Worm (Caenorhabditis elegans): ENCODE results near the gene zyg-12.

The zyg-12 gene

DNA sequence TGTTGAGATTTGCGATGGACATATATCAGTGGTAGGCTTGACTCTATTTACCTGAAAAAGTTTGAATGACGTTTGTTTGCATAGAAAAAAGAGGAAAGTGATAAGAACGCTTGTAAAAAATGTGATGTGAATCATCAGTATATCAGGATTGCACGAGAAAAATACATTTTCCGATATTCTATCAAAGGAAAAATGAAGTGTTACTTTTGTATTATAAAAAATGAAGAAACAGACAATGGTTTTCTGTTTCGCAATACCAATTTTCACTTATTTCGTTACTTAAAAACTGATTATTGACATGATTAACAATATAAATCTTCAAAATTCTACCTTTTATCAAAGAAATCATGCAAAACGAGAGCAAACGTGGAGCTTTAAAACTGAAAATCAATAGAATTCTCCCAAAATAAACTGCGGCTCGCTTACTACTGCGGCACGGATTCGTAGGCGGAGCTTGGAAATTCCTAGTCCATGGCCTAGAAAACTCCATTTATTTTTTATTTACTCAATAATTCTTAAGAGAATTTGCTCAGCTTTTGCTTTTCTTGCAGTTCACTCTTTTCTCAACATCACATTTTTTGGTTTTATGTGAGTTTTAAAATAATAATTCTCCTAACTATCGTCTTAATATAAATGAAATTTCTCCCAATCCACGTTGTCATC lies 44.0 kb downstream of the zyg-12 start, which contains the start of the genes eif-1 and vps-24 (continued):
- TF ChIP-seq tbx-2 (tag; optimal IDR thresholded peaks at IDR 0.05) (peak; percentile 47), pqm-1 (tag; optimal IDR thresholded peaks at IDR 0.05) (no peak), lin-35 (GFP tag; optimal IDR thresholded peaks at IDR 0.05) (peak; percentile 62 to 65), ztf-11 (tag; optimal IDR thresholded peaks at IDR 0.05) (no peak), skn-1 (tag; optimal IDR thresholded peaks at IDR 0.05) (peak; percentile 2), rnt-1 (tag; optimal IDR thresholded peaks at IDR 0.05) (peak; percentile 65), fos-1 (tag; optimal IDR thresholded peaks at IDR 0.05) (no peak), lin-14 (GFP tag; optimal IDR thresholded peaks at IDR 0.05) (peak; percentile 49), nhr-77 (tag; optimal IDR thresholded peaks at IDR 0.05) (no peak), nhr-237 (tag; optimal IDR thresholded peaks at IDR 0.05) (no peak), nhr-20 (tag; optimal IDR thresholded peaks at IDR 0.05) (peak; percentile 27), nhr-76 (tag; optimal IDR thresholded peaks at IDR 0.05) (no peak), zip-4 (GFP tag; optimal IDR thresholded peaks at IDR 0.05) (no peak), nhr-84 (tag; optimal IDR thresholded peaks at IDR 0.05) (no peak), sptf-1 (tag; optimal IDR thresholded peaks at IDR 0.05) (no peak), nhr-71 (tag; optimal IDR thresholded peaks at IDR 0.05) (peak; percentile 55), ceh-90 (tag; optimal IDR thresholded peaks at IDR 0.05) (peak; percentile 62), pag-3 (tag; optimal IDR thresholded peaks at IDR 0.05; ENCODE audit: borderline replicate concordance, insufficient read depth) (no peak), aha-1 (tag; optimal IDR thresholded peaks at IDR 0.05) (no peak), nhr-47 (tag; optimal IDR thresholded peaks at IDR 0.05) (peak; percentile 46), unc-130 (tag; optimal IDR thresholded peaks at IDR 0.05) (no peak), aly-2 (tag; optimal IDR thresholded peaks at IDR 0.05) (no peak), lir-3 (tag; optimal IDR thresholded peaks at IDR 0.05; ENCODE audit: poor library complexity) (peak; percentile 58), unc-30 (tag; optimal IDR thresholded peaks at IDR 0.05) (no peak), unc-62 (GFP tag; optimal IDR thresholded peaks at IDR 0.05) (no peak), swsn-7 (tag; optimal IDR thresholded peaks at IDR 0.05) (peak; percentile 12), nhr-19 (GFP tag; conservative IDR thresholded peaks at IDR 0.05) (no peak), mef-2 (tag; optimal IDR thresholded peaks at IDR 0.05) (no peak), elt-2 (tag; optimal IDR thresholded peaks at IDR 0.05) (no peak), C04F5.9 (tag; optimal IDR thresholded peaks at IDR 0.05) (no peak), nhr-12 (tag; optimal IDR thresholded peaks at IDR 0.05) (no peak), isw-1 (GFP tag; IDR thresholded peaks at IDR 0.05) (peak; percentile 39; the same call in 1 of the 2 replicates), irx-1 (tag; optimal IDR thresholded peaks at IDR 0.05) (peak; percentile 30), fkh-10 (GFP tag; optimal IDR thresholded peaks at IDR 0.05) (no peak), nhr-11 (tag; optimal IDR thresholded peaks at IDR 0.05) (no peak), fkh-8 (tag; optimal IDR thresholded peaks at IDR 0.05) (peak; percentile 16), ceh-8 (GFP tag; optimal IDR thresholded peaks at IDR 0.05) (no peak), F16B12.6 (tag; optimal IDR thresholded peaks at IDR 0.05) (peak; percentile 24), zag-1 (tag; optimal IDR thresholded peaks at IDR 0.05) (no peak), sup-37 (GFP tag; optimal IDR thresholded peaks at IDR 0.05) (no peak), ama-1 (optimal IDR thresholded peaks at IDR 0.05) (no peak), lin-15B (tag; optimal IDR thresholded peaks at IDR 0.05) (peak; percentile 56), ztf-4 (tag; optimal IDR thresholded peaks at IDR 0.05) (no peak), ceh-63 (GFP tag; optimal IDR thresholded peaks at IDR 0.05) (no peak), hlh-17 (GFP tag; optimal IDR thresholded peaks at IDR 0.05; ENCODE audit: borderline replicate concordance) (no peak), nhr-28 (tag; optimal IDR thresholded peaks at IDR 0.05) (no peak), mep-1 (tag; optimal IDR thresholded peaks at IDR 0.05) (peak; percentile 34), ces-1 (GFP tag; optimal IDR thresholded peaks at IDR 0.05) (no peak), jun-1 (tag; optimal IDR thresholded peaks at IDR 0.05) (no peak), hlh-4 (tag; optimal IDR thresholded peaks at IDR 0.05) (no peak), C16A3.4 (tag; optimal IDR thresholded peaks at IDR 0.05) (peak; percentile 30), egl-27 (tag; optimal IDR thresholded peaks at IDR 0.05) (no peak)
